Worm (Caenorhabditis elegans): ENCODE data around the gene M02G9.4.

- TF ChIP-seq ama-1 (optimal IDR thresholded peaks at IDR 0.05) (no peak), ceh-2 (tag; optimal IDR thresholded peaks at IDR 0.05) (no peak), fkh-10 (GFP tag; optimal IDR thresholded peaks at IDR 0.05) (no peak), hlh-13 (GFP tag; optimal IDR thresholded peaks at IDR 0.05) (no peak), nfya-1 (tag; optimal IDR thresholded peaks at IDR 0.05) (no peak), npax-4 (tag; optimal IDR thresholded peaks at IDR 0.05) (no peak), unc-86 (tag; optimal IDR thresholded peaks at IDR 0.05) (no peak), Y22D7AL.16 (tag; optimal IDR thresholded peaks at IDR 0.05) (no peak), pqm-1 (tag; optimal IDR thresholded peaks at IDR 0.05) (no peak), sox-4 (tag; optimal IDR thresholded peaks at IDR 0.05) (no peak), ceh-18 (tag; optimal IDR thresholded peaks at IDR 0.05) (no peak), ttx-3 (tag; optimal IDR thresholded peaks at IDR 0.05) (no peak), ceh-34 (tag; optimal IDR thresholded peaks at IDR 0.05) (no peak)
Observed at ce11 chrII:10284991-10285390, 32.1 kb upstream of the M02G9.4 start.

All from whole organism, late embryonic.